Fruit fly (Drosophila melanogaster): ENCODE results near the gene CG33723.

The CG33723 gene

dm6 chr2L:9445753-9446152 lies 5.2 kb upstream of the CG33723 start:
- no peak for TF ChIP-seq noc (tag; optimal IDR thresholded peaks at IDR 0.05)

- TF ChIP-seq noc (tag; optimal IDR thresholded peaks at IDR 0.05), result no peak
These were observed 2.3 kb upstream of the CG33723 start for dm6 chr2L:9442795-9443287.

dm6 chr2L:9438227-9438626 lies 2.3 kb downstream of the CG33723 start:
- TF ChIP-seq noc (tag; optimal IDR thresholded peaks at IDR 0.05), result no peak

dm6 chr2L:9437216-9437715 lies 3.3 kb downstream of the CG33723 start, which contains the start of gene numb:
Gene numb, plus strand, starts transcription at chr2L:9437469.
- no peak for TF ChIP-seq noc (tag; optimal IDR thresholded peaks at IDR 0.05)

- no peak for TF ChIP-seq noc (tag; optimal IDR thresholded peaks at IDR 0.05)
These were observed 4.0 kb downstream of the CG33723 start, which contains the start of gene RpS28-like for dm6 chr2L:9436504-9436903. Gene RpS28-like, plus strand, starts transcription at chr2L:9436804.

- no peak for TF ChIP-seq noc (tag; optimal IDR thresholded peaks at IDR 0.05)
These were observed 5.4 kb downstream of the CG33723 start, which contains the start of gene CG3769 for dm6 chr2L:9435099-9435498. Gene CG3769, plus strand, starts transcription at chr2L:9435399.

- TF ChIP-seq noc (tag; optimal IDR thresholded peaks at IDR 0.05), result peak; percentile 80
These were observed 9.4 kb downstream of the CG33723 start, which contains the start of the genes FucTB and scat for dm6 chr2L:9430992-9431602. Gene FucTB, minus strand, starts transcription at chr2L:9431052. Gene scat, plus strand, starts transcription at chr2L:9431405.

dm6 chr2L:9427570-9427969 lies 13.0 kb downstream of the CG33723 start, which contains the start of gene CG42847:
Gene CG42847, plus strand, starts transcription at chr2L:9427870.
- no peak for TF ChIP-seq noc (tag; optimal IDR thresholded peaks at IDR 0.05)

dm6 chr2L:9426534-9426933 lies 14.0 kb downstream of the CG33723 start, which contains the start of gene Fbp2:
Gene Fbp2, plus strand, starts transcription at chr2L:9426784.
- no peak for TF ChIP-seq noc (tag; optimal IDR thresholded peaks at IDR 0.05)

dm6 chr2L:9424193-9424592 lies 16.3 kb downstream of the CG33723 start:
- TF ChIP-seq noc (tag; optimal IDR thresholded peaks at IDR 0.05), result no peak

dm6 chr2L:9421312-9421711 lies 19.2 kb downstream of the CG33723 start:
- TF ChIP-seq noc (tag; optimal IDR thresholded peaks at IDR 0.05), result no peak

dm6 chr2L:9420660-9421059 lies 19.9 kb downstream of the CG33723 start:
- TF ChIP-seq noc (tag; optimal IDR thresholded peaks at IDR 0.05), result no peak

dm6 chr2L:9416244-9416758 lies 24.2 kb downstream of the CG33723 start, which contains the start of gene Mco1:
Gene Mco1, plus strand, starts transcription at chr2L:9416588.
- TF ChIP-seq noc (tag; optimal IDR thresholded peaks at IDR 0.05), result no peak

- no peak for TF ChIP-seq noc (tag; optimal IDR thresholded peaks at IDR 0.05)
These were observed 25.5 kb downstream of the CG33723 start, which contains the start of gene Shawl for dm6 chr2L:9415053-9415452. Gene Shawl, minus strand, starts transcription at chr2L:9415156.

- TF ChIP-seq noc (tag; optimal IDR thresholded peaks at IDR 0.05), result no peak
These were observed 40.4 kb downstream of the CG33723 start for dm6 chr2L:9400153-9400552.

dm6 chr2L:9397888-9398287 lies 42.7 kb downstream of the CG33723 start, which contains the start of gene CG4438:
Gene CG4438, minus strand, starts transcription at chr2L:9397988.
- TF ChIP-seq noc (tag; optimal IDR thresholded peaks at IDR 0.05), result no peak

- TF ChIP-seq noc (tag; optimal IDR thresholded peaks at IDR 0.05), result no peak
These were observed 44.1 kb downstream of the CG33723 start for dm6 chr2L:9396396-9396795.
